Worm (Caenorhabditis elegans) whole organism, late embryonic: ENCODE results near the gene his-63.
"Not testable (repeated sequence)": the region's sequence is repeated elsewhere in the genome, so short reads cannot be mapped to it uniquely, and the experiment has no call there.

Experiments used
- C08G9.2 ChIP-seq: sonication (generic microtip); optimal IDR thresholded peaks from 2 replicates; lab custom pipeline; 2016; ENCODE audit warnings: mild to moderate bottlenecking, missing genetic modification characterization, moderate library complexity, missing compliant biosample characterization
- C38D4.7 ChIP-seq: fragments of 200-800 bp; sonication (Bioruptor generic); optimal IDR thresholded peaks from 2 replicates; lab custom pipeline; 2018; ENCODE audit warnings: mild to moderate bottlenecking, missing genetic modification characterization, moderate library complexity, missing compliant biosample characterization
- F13H6.1 ChIP-seq: sonication (generic microtip); optimal IDR thresholded peaks from 2 replicates; lab custom pipeline; 2016; ENCODE audit warnings: missing genetic modification characterization, missing compliant biosample characterization
- K02D7.2 ChIP-seq: sonication (generic microtip); optimal IDR thresholded peaks from 2 replicates; lab custom pipeline; 2017; ENCODE audit warnings: mild to moderate bottlenecking, missing genetic modification characterization, missing compliant biosample characterization
- K09A11.1 ChIP-seq: sonication (generic microtip); optimal IDR thresholded peaks from 2 replicates; lab custom pipeline; 2017; ENCODE audit warnings: antibody characterized with exemption, mild to moderate bottlenecking, missing genetic modification characterization, missing compliant biosample characterization; ENCODE audit not compliant: insufficient read depth
- T23F11.4 ChIP-seq: fragments of 200-800 bp; sonication (Bioruptor generic); optimal IDR thresholded peaks from 2 replicates; lab custom pipeline; 2018; ENCODE audit warnings: mild to moderate bottlenecking, missing genetic modification characterization, missing compliant biosample characterization
- Y22D7AL.16 ChIP-seq: sonication (generic microtip); optimal IDR thresholded peaks from 2 replicates; lab custom pipeline; 2016; ENCODE audit warnings: missing genetic modification characterization, missing compliant biosample characterization
- ahr-1 ChIP-seq: sonication (generic microtip); optimal IDR thresholded peaks from 2 replicates; lab custom pipeline; 2016; ENCODE audit warnings: missing genetic modification characterization, missing compliant biosample characterization
- ceh-14 ChIP-seq: sonication (generic microtip); optimal IDR thresholded peaks from 2 replicates; lab custom pipeline; 2016; ENCODE audit warnings: missing genotype, missing genetic modification characterization, missing compliant biosample characterization
- ceh-19 ChIP-seq: fragments of 200-800 bp; sonication (Bioruptor generic); optimal IDR thresholded peaks from 2 replicates; lab custom pipeline; 2018; ENCODE audit warnings: mild to moderate bottlenecking, missing genetic modification characterization, missing compliant biosample characterization
- ceh-2 ChIP-seq: sonication (generic microtip); optimal IDR thresholded peaks from 2 replicates; lab custom pipeline; 2016; ENCODE audit warnings: missing genotype, missing genetic modification characterization, missing compliant biosample characterization
- ceh-24 ChIP-seq: sonication (generic microtip); optimal IDR thresholded peaks from 2 replicates; lab custom pipeline; 2016; ENCODE audit warnings: mild to moderate bottlenecking, missing genetic modification characterization, missing compliant biosample characterization
- ceh-30 ChIP-seq: fragments of 150-350 bp; optimal IDR thresholded peaks from 2 replicates; lab custom pipeline; 2014; ENCODE audit warnings: missing biosample characterization, missing genetic modification characterization
- ceh-34 ChIP-seq: sonication (generic microtip); optimal IDR thresholded peaks from 2 replicates; lab custom pipeline; 2016; ENCODE audit warnings: mild to moderate bottlenecking, missing genetic modification characterization, missing compliant biosample characterization
- ceh-45 ChIP-seq: fragments of 200-800 bp; sonication (Bioruptor generic); IDR thresholded peaks from 2 replicates; pipeline ENCODE4 v1.3.6; 2022; ENCODE audit warnings: missing genetic modification reagents, missing genetic modification characterization, missing compliant biosample characterization
- ceh-6 ChIP-seq: fragments of 200-800 bp; sonication (Bioruptor generic); optimal IDR thresholded peaks from 2 replicates; lab custom pipeline; 2018; ENCODE audit warnings: mild to moderate bottlenecking, missing genetic modification characterization, missing compliant biosample characterization
- ceh-9 ChIP-seq: sonication (generic microtip); optimal IDR thresholded peaks from 2 replicates; lab custom pipeline; 2016; ENCODE audit warnings: mild to moderate bottlenecking, missing genetic modification characterization, inconsistent platforms, missing compliant biosample characterization
- che-1 ChIP-seq: sonication (generic microtip); optimal IDR thresholded peaks from 2 replicates; lab custom pipeline; 2016; ENCODE audit warnings: mild to moderate bottlenecking, missing genetic modification characterization, missing compliant biosample characterization
- elt-2 ChIP-seq: sonication (generic microtip); optimal IDR thresholded peaks from 2 replicates; lab custom pipeline; 2016; ENCODE audit warnings: missing genetic modification reagents, missing genetic modification characterization, missing compliant biosample characterization
- ets-4 ChIP-seq: sonication (generic microtip); optimal IDR thresholded peaks from 2 replicates; lab custom pipeline; 2016; ENCODE audit warnings: missing genetic modification characterization, missing compliant biosample characterization
- eyg-1 ChIP-seq: sonication (generic microtip); optimal IDR thresholded peaks from 2 replicates; lab custom pipeline; 2016; ENCODE audit warnings: missing genotype, missing genetic modification characterization, missing compliant biosample characterization
- fax-1 ChIP-seq: sonication (generic microtip); optimal IDR thresholded peaks from 2 replicates; lab custom pipeline; 2016; ENCODE audit warnings: missing genotype, missing genetic modification characterization, missing compliant biosample characterization
- fkh-6 ChIP-seq: sonication (generic microtip); optimal IDR thresholded peaks from 2 replicates; lab custom pipeline; 2016; ENCODE audit warnings: missing genetic modification characterization, missing compliant biosample characterization
- hlh-15 ChIP-seq: sonication (generic microtip); optimal IDR thresholded peaks from 2 replicates; lab custom pipeline; 2016; ENCODE audit warnings: missing genetic modification characterization, missing compliant biosample characterization
- hlh-6 ChIP-seq: sonication (generic microtip); optimal IDR thresholded peaks from 2 replicates; lab custom pipeline; 2016; ENCODE audit warnings: missing genotype, missing genetic modification characterization, missing compliant biosample characterization
- lim-6 ChIP-seq: sonication (generic microtip); optimal IDR thresholded peaks from 2 replicates; lab custom pipeline; 2016; ENCODE audit warnings: missing genetic modification characterization, missing compliant biosample characterization
- madf-2 ChIP-seq: sonication (generic microtip); optimal IDR thresholded peaks from 2 replicates; lab custom pipeline; 2017; ENCODE audit warnings: missing genetic modification characterization, missing compliant biosample characterization
- nhr-232 ChIP-seq: sonication (generic microtip); optimal IDR thresholded peaks from 2 replicates; lab custom pipeline; 2016; ENCODE audit warnings: missing genetic modification characterization, missing compliant biosample characterization
- pat-9 ChIP-seq: fragments of 200-800 bp; sonication (Bioruptor generic); optimal IDR thresholded peaks from 2 replicates; lab custom pipeline; 2018; ENCODE audit warnings: mild to moderate bottlenecking, missing genetic modification characterization, moderate library complexity, missing compliant biosample characterization
- pha-2 ChIP-seq: sonication (generic microtip); optimal IDR thresholded peaks from 2 replicates; lab custom pipeline; 2017; ENCODE audit warnings: mild to moderate bottlenecking, missing genetic modification characterization, missing compliant biosample characterization
- pha-4 ChIP-seq: fragments of 150-350 bp; optimal IDR thresholded peaks from 2 replicates; lab custom pipeline; 2018; ENCODE audit warnings: missing biosample characterization, missing genetic modification reagents, missing genetic modification characterization
- rnt-1 ChIP-seq: sonication (generic microtip); optimal IDR thresholded peaks from 2 replicates; lab custom pipeline; 2016; ENCODE audit warnings: missing genetic modification characterization, missing compliant biosample characterization
- sdc-2 ChIP-seq: sonication (generic microtip); optimal IDR thresholded peaks from 2 replicates; lab custom pipeline; 2016; ENCODE audit warnings: missing genotype, missing genetic modification characterization, missing compliant biosample characterization
- sox-2 ChIP-seq: fragments of 200-800 bp; sonication (Bioruptor generic); IDR thresholded peaks from 2 replicates; pipeline ENCODE4 v1.3.6; 2022; ENCODE audit warnings: missing genetic modification reagents, missing genetic modification characterization, missing compliant biosample characterization
- syd-9 ChIP-seq: sonication (generic microtip); optimal IDR thresholded peaks from 2 replicates; lab custom pipeline; 2016; ENCODE audit warnings: mild to moderate bottlenecking, missing genetic modification characterization, moderate library complexity, missing compliant biosample characterization
- tbx-2 ChIP-seq: sonication (generic microtip); optimal IDR thresholded peaks from 2 replicates; lab custom pipeline; 2016; ENCODE audit warnings: missing genetic modification characterization, missing compliant biosample characterization
- unc-3 ChIP-seq, 2 experiments: fragments of 200-800 bp in 1 of 2; sonication (Bioruptor generic) in 1 of 2; sonication (generic microtip) in 1 of 2; conservative IDR thresholded peaks in 1 of 2; optimal IDR thresholded peaks in 1 of 2; 2 replicates each; pipeline versions ENCODE4 v1.3.6 to Lab custom; 2016 to 2022; ENCODE audit warnings: missing compliant biosample characterization in 2 of 2, missing genetic modification characterization in 2 of 2, missing genetic modification reagents in 1 of 2
- unc-42 ChIP-seq: sonication (generic microtip); optimal IDR thresholded peaks from 2 replicates; lab custom pipeline; 2016; ENCODE audit warnings: missing genotype, missing genetic modification characterization, missing compliant biosample characterization
- unc-55 ChIP-seq: sonication (generic microtip); optimal IDR thresholded peaks from 2 replicates; lab custom pipeline; 2017; ENCODE audit warnings: missing biosample characterization, missing genetic modification reagents, missing genetic modification characterization
- unc-86 ChIP-seq: sonication (generic microtip); optimal IDR thresholded peaks from 2 replicates; lab custom pipeline; 2016; ENCODE audit warnings: missing genetic modification characterization, missing compliant biosample characterization
- zip-5 ChIP-seq: sonication (generic microtip); optimal IDR thresholded peaks from 2 replicates; lab custom pipeline; 2016; ENCODE audit warnings: missing genetic modification characterization, missing compliant biosample characterization
- ztf-16 ChIP-seq: sonication (generic microtip); optimal IDR thresholded peaks from 2 replicates; lab custom pipeline; 2017; ENCODE audit warnings: missing genetic modification characterization, missing compliant biosample characterization

The his-63 gene

DNA sequence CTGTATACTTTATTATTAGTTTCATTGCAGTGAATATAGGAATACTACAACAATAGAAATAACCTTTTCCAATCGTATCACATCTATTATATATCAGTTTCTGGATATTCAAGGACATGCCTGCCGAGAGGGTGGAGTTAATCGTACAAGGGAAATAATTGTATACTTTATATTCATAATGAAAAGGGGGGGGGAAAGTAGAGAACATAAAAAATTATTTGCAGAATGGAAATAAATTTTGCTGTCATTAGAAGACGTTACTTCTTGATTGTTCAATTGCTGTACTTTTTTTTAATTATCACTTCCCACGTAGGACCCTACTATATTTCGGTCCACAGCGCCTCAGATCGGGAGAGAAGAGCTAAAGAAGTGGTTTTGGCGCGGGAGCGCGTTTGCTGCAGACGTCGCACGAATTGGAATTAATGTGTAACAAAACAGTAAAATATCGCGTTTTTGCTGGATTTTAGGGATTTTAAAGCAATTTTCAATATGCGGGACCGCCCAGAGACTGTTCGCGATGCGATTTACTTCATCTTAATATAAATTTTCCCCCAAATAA is 8.3 kb downstream of the his-63 start, which contains the start of gene dsl-6:
dsl-6 (minus strand) TSS at position 51 of the 559 bp plus-strand sequence.
- TF ChIP-seq K02D7.2, fax-1, tbx-2 (tag; lab: Kevin White, UChicago): not testable (repeated sequence)

DNA sequence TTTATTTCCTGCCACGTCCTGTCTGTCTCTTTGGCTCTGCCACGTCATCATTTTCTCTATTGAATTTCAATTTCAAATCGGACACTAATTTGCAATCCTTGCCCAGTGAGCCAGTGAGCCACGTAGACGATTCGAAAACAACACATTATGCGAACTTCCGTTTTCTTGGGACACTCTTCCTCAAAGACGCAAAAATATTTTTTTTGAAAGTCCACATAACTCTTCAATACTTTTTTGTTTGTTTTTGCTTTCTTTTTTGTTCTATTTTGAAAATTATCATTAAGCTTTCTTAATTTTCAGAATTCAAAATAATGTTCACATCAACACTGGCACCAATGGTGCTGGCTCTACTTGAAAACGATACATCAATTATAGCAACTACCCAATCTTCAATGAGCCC is 12.4 kb downstream of the his-63 start, which contains the start of gene tag-89:
tag-89 (plus strand) TSS at position 301 of the 400 bp plus-strand sequence.
- no peak for TF ChIP-seq Y22D7AL.16 (tag; lab: Kevin White, UChicago)
- TF ChIP-seq F13H6.1 (tag; lab: Kevin White, UChicago): no peak
- no peak for TF ChIP-seq ceh-6
- TF ChIP-seq K09A11.1 (tag; lab: Kevin White, UChicago): no peak
- no peak for TF ChIP-seq ceh-14 (tag; lab: Kevin White, UChicago)
- no peak for TF ChIP-seq ceh-19 (GFP tag; lab: Kevin White, UChicago)
- no peak for TF ChIP-seq ahr-1 (tag; lab: Kevin White, UChicago)
- no peak for TF ChIP-seq sox-2 (GFP tag; lab: Robert Waterston, UW)
- TF ChIP-seq lim-6 (tag; lab: Kevin White, UChicago): no peak
- TF ChIP-seq madf-2 (tag; lab: Kevin White, UChicago): no peak

DNA sequence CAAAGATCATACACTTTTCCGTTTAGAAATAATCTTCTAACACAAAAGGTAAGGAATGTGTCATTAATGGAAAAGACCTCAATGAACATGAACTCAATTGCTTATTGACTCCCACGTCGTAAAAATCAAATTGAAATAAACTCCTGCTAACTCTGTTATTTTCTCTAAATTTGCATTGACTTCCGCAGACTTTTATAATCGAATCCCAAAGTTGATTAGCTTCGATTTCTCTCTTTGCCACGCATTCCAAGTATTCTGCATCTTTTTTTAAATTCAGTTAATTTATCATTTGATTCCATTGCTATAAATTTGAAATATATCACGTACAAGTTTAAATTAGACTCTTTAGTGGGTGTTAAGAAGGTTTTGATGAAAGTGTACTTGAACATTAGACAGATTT is 18.0 kb downstream of the his-63 start:
- peak; percentile 73 for TF ChIP-seq unc-42
- no peak for TF ChIP-seq ceh-14 (tag; lab: Kevin White, UChicago)
- no peak for TF ChIP-seq hlh-6

DNA sequence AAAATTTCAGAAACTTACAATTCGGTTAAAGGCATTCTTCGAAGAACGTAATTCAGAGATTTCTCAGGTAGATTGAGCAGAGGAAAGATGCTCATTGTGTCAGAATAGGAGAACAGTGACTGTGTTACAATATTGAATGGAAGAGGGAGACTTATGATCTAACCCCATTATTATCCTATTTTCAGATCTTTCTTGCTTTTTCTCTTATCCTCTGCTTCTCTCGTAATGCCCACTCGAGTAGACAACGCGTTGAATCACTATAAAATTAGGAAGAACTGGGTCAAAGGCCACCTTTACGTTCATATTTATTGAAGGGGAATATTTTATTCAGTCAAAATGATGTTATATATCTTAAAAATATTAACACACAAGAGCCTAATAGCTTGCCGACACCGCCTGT is 27.4 kb downstream of the his-63 start, which contains the start of gene fbxb-76:
fbxb-76 (minus strand) TSS at position 101 of the 400 bp plus-strand sequence.
- TF ChIP-seq eyg-1 (tag; lab: Kevin White, UChicago) (no peak), pha-2 (tag; lab: Kevin White, UChicago) (no peak), ceh-9 (tag; lab: Kevin White, UChicago) (no peak), syd-9 (tag; lab: Kevin White, UChicago) (no peak), C38D4.7 (GFP tag; lab: Kevin White, UChicago) (no peak), T23F11.4 (GFP tag; lab: Kevin White, UChicago) (no peak), unc-86 (no peak), tbx-2 (tag; lab: Kevin White, UChicago) (no peak), elt-2 (no peak), unc-55 (no peak), ceh-2 (no peak)

DNA sequence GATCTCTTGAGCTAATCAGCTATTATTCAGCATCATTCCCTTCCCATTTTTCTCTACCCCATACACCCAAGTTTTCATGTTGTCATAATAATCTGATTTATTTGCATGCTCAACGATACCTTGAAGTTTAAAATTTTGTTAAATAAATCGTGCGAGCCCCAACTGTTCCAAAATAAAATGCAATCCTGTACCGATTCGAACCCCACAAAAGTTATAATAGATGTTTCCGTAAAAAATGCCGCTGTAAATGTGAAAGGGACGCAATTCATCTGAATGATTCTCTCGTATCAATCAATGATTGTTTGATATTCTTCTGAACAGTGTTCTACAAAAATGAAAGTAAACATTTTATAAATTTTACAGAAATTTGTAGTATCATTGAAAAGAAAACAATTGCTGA is 29.2 kb downstream of the his-63 start:
- TF ChIP-seq ets-4 (no peak), F13H6.1 (tag; lab: Kevin White, UChicago) (no peak), zip-5 (tag; lab: Kevin White, UChicago) (no peak), ceh-14 (tag; lab: Kevin White, UChicago) (no peak), hlh-6 (no peak), C38D4.7 (GFP tag; lab: Kevin White, UChicago) (no peak), T23F11.4 (GFP tag; lab: Kevin White, UChicago) (no peak), hlh-15 (no peak), pat-9 (tag; lab: Kevin White, UChicago) (no peak), ztf-16 (tag; lab: Kevin White, UChicago) (no peak), ceh-34 (tag; lab: Kevin White, UChicago) (no peak)
- TF ChIP-seq, all 69 proteins: peak for 0

DNA sequence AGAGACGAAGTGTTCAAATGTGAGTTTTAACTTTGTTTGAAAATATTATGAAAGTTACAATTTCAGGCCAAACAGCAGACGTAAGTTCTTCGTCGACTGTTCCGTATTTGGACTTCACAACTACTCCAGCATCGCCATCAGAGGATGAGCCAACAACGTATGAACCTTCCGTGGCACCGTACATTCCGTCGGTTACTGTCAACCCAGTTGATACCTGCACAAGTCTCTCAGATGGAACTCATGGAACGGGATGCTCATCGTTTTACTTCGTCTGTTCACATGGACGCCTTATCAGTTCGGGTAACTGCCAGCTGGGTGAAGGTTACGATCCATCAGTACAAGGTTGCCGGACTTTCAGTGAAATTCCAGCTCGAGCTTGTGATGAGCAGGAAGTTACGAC is 30.9 kb downstream of the his-63 start:
- no peak for TF ChIP-seq che-1 (tag; lab: Kevin White, UChicago)
- no peak for TF ChIP-seq sdc-2 (tag; lab: Kevin White, UChicago)
- TF ChIP-seq nhr-232 (tag; lab: Kevin White, UChicago): no peak
- TF ChIP-seq lim-6 (tag; lab: Kevin White, UChicago): no peak
- TF ChIP-seq pha-4 (tag; lab: Kevin White, UChicago): no peak
- no peak for TF ChIP-seq ceh-6
- no peak for TF ChIP-seq fax-1 (tag; lab: Kevin White, UChicago)
- TF ChIP-seq ceh-24 (tag; lab: Kevin White, UChicago): no peak
- no peak for TF ChIP-seq fkh-6 (tag; lab: Kevin White, UChicago)
- no peak for TF ChIP-seq C08G9.2 (tag; lab: Kevin White, UChicago)
- TF ChIP-seq unc-3 (GFP tag; conservative IDR thresholded peaks at IDR 0.05; lab: Robert Waterston, UW): no peak
- TF ChIP-seq unc-3 (tag; optimal IDR thresholded peaks at IDR 0.05; lab: Kevin White, UChicago): no peak
- TF ChIP-seq ceh-45 (GFP tag; lab: Robert Waterston, UW): no peak
- no peak for TF ChIP-seq ets-4
- TF ChIP-seq K02D7.2 (tag; lab: Kevin White, UChicago): no peak
- no peak for TF ChIP-seq rnt-1 (tag; lab: Kevin White, UChicago)
- TF ChIP-seq ceh-30 (tag; lab: Kevin White, UChicago): no peak
